Fruit fly (Drosophila melanogaster): ENCODE results near the gene Ugt36A1.

Gene Ugt36A1

dm6 chr2L:3587286-3587685, 31.6 kb upstream of the Ugt36A1 start (continued):
- TF ChIP-seq Doc2 (GFP tag; IDR thresholded peaks at IDR 0.05) (no peak), Dip3 (GFP tag; optimal IDR thresholded peaks at IDR 0.05) (no peak), NC2β (GFP tag; optimal IDR thresholded peaks at IDR 0.05) (peak; percentile 22), gfzf (GFP tag; optimal IDR thresholded peaks at IDR 0.05) (no peak), tx (GFP tag; optimal IDR thresholded peaks at IDR 0.05) (no peak), sens (GFP tag) (peak; percentile 86), D (optimal IDR thresholded peaks at IDR 0.05) (no peak), D (GFP tag; optimal IDR thresholded peaks at IDR 0.05) (peak; percentile 21), CG16863 (GFP tag; optimal IDR thresholded peaks at IDR 0.05) (peak; percentile 24), CG16815 (GFP tag; optimal IDR thresholded peaks at IDR 0.05) (peak; percentile 36), CG7357 (GFP tag; IDR thresholded peaks at IDR 0.05) (peak; percentile 39; the same call in 1 of the 3 replicates), CG34376 (GFP tag; optimal IDR thresholded peaks at IDR 0.05) (no peak), CG9817 (tag; optimal IDR thresholded peaks at IDR 0.05) (no peak), bab2 (GFP tag; optimal IDR thresholded peaks at IDR 0.05) (peak; percentile 41), CG1603 (tag; optimal IDR thresholded peaks at IDR 0.05) (peak; percentile 62), trh (GFP tag; optimal IDR thresholded peaks at IDR 0.05) (no peak), Taf1 (GFP tag; IDR thresholded peaks at IDR 0.05) (no peak), ssp (GFP tag; IDR thresholded peaks at IDR 0.05) (peak; percentile 27; the same call in 1 of the 2 replicates), gcm (GFP tag; optimal IDR thresholded peaks at IDR 0.05) (peak; percentile 36), CG11695 (GFP tag; IDR thresholded peaks at IDR 0.05) (peak; percentile 53; the same call in 1 of the 3 replicates), Xrp1 (GFP tag; IDR thresholded peaks at IDR 0.05) (peak; percentile 80), ATbp (GFP tag; optimal IDR thresholded peaks at IDR 0.05) (peak; percentile 43), kay (GFP tag; optimal IDR thresholded peaks at IDR 0.05) (no peak), Antp (GFP tag; optimal IDR thresholded peaks at IDR 0.05) (peak; percentile 29), da (GFP tag; optimal IDR thresholded peaks at IDR 0.05) (no peak), Dad (GFP tag; optimal IDR thresholded peaks at IDR 0.05) (no peak), ase (GFP tag; IDR thresholded peaks at IDR 0.05) (no peak), CG13287 (GFP tag; IDR thresholded peaks at IDR 0.05; ENCODE audit: partially characterized antibody) (no peak), CG3847 (GFP tag; IDR thresholded peaks at IDR 0.05) (0 out of 2 replicates have a peak, but pooled peaks have one; percentile 24), pzg (GFP tag; optimal IDR thresholded peaks at IDR 0.05) (no peak), Hr51 (GFP tag; optimal IDR thresholded peaks at IDR 0.05) (no peak), gt (GFP tag; IDR thresholded peaks at IDR 0.05) (no peak), NC2α (GFP tag; optimal IDR thresholded peaks at IDR 0.05) (no peak), CG7963 (GFP tag; IDR thresholded peaks at IDR 0.05; ENCODE audit: partially characterized antibody) (no peak), dmrt99B (tag; optimal IDR thresholded peaks at IDR 0.05) (peak; percentile 13), CG31365 (tag; optimal IDR thresholded peaks at IDR 0.05) (no peak), chn (GFP tag; optimal IDR thresholded peaks at IDR 0.05) (peak; percentile 17), Sry-β (GFP tag; optimal IDR thresholded peaks at IDR 0.05) (no peak), CG1792 (GFP tag; optimal IDR thresholded peaks at IDR 0.05) (no peak), emc (GFP tag; optimal IDR thresholded peaks at IDR 0.05) (no peak), cg (GFP tag; optimal IDR thresholded peaks at IDR 0.05) (no peak), CG17361 (GFP tag; IDR thresholded peaks at IDR 0.05) (peak; percentile 64), CG10979 (tag; optimal IDR thresholded peaks at IDR 0.05) (peak; percentile 76), CG15696 (tag; optimal IDR thresholded peaks at IDR 0.05) (peak; percentile 27), Fer3 (tag; optimal IDR thresholded peaks at IDR 0.05) (no peak), ci (GFP tag; IDR thresholded peaks at IDR 0.05) (peak; percentile 67; the same call in 2 of the 3 replicates), H15 (GFP tag; IDR thresholded peaks at IDR 0.05) (no peak), Xbp1 (GFP tag; optimal IDR thresholded peaks at IDR 0.05) (peak; percentile 31), PHDP (tag; optimal IDR thresholded peaks at IDR 0.05) (peak; percentile 40), Chrac-16 (GFP tag; optimal IDR thresholded peaks at IDR 0.05) (peak; percentile 46), CG17829 (tag; optimal IDR thresholded peaks at IDR 0.05) (peak; percentile 57), CoRest (tag; optimal IDR thresholded peaks at IDR 0.05) (peak; percentile 37)
